Worm (Caenorhabditis elegans) whole organism, young adult: ENCODE results near the gene F35G12.12.

Source experiments
- F37B4.10 ChIP-seq: fragments of 200-800 bp; sonication (Bioruptor generic); IDR thresholded peaks from 2 replicates; pipeline ENCODE4 v1.3.6; 2022; ENCODE audit warnings: missing genetic modification characterization, missing compliant biosample characterization
- F52B5.7 ChIP-seq: sonication (generic microtip); optimal IDR thresholded peaks from 2 replicates; lab custom pipeline; 2016; ENCODE audit warnings: mild to moderate bottlenecking, missing genetic modification characterization, missing compliant biosample characterization
- attf-3 ChIP-seq: fragments of 200-800 bp; sonication (Bioruptor generic); conservative IDR thresholded peaks from 2 replicates; pipeline ENCODE4 v1.3.6; 2022; ENCODE audit warnings: missing genetic modification reagents, missing genetic modification characterization, missing compliant biosample characterization
- ceh-100 ChIP-seq: fragments of 200-800 bp; sonication (Bioruptor generic); IDR thresholded peaks from 2 replicates; pipeline ENCODE4 v1.3.6; 2022; ENCODE audit warnings: missing genetic modification reagents, missing genetic modification characterization, missing compliant biosample characterization
- egrh-3 ChIP-seq: fragments of 200-800 bp; sonication (Bioruptor generic); IDR thresholded peaks from 2 replicates; pipeline ENCODE4 v1.3.6; 2022; ENCODE audit warnings: missing genetic modification reagents, missing genetic modification characterization, missing compliant biosample characterization
- rcor-1 ChIP-seq: fragments of 200-800 bp; sonication (Bioruptor generic); IDR thresholded peaks from 2 replicates; pipeline ENCODE4 v1.3.6; 2022; ENCODE audit warnings: missing genetic modification reagents, missing genetic modification characterization, missing compliant biosample characterization

- TF ChIP-seq ceh-100 (GFP tag; lab: Robert Waterston, UW) = no peak
- TF ChIP-seq attf-3 = no peak
- no peak for TF ChIP-seq F52B5.7
- no peak for TF ChIP-seq rcor-1 (GFP tag; lab: Robert Waterston, UW)
- TF ChIP-seq F37B4.10 (GFP tag; lab: Robert Waterston, UW) = no peak
- no peak for TF ChIP-seq egrh-3 (GFP tag; lab: Robert Waterston, UW)
Measured at ce11 chrIII:4612334-4612953, 30.8 kb downstream of the F35G12.12 start, which contains the start of gene sel-2.
